Fruit fly (Drosophila melanogaster): ENCODE data around the gene scpr-B.

dm6 chr3R:11240891-11241290 is at the start of gene scpr-B, which contains the start of gene scpr-A:
- no peak for TF ChIP-seq CG10348 (GFP tag; IDR thresholded peaks at IDR 0.05)
- TF ChIP-seq CG17806 (tag; optimal IDR thresholded peaks at IDR 0.05) = no peak
- TF ChIP-seq CG9948 (tag; optimal IDR thresholded peaks at IDR 0.05) = no peak

Data from whole organism, pupa.